Fruit fly (Drosophila melanogaster): ENCODE measurements around the gene nab.

nab gene

DNA sequence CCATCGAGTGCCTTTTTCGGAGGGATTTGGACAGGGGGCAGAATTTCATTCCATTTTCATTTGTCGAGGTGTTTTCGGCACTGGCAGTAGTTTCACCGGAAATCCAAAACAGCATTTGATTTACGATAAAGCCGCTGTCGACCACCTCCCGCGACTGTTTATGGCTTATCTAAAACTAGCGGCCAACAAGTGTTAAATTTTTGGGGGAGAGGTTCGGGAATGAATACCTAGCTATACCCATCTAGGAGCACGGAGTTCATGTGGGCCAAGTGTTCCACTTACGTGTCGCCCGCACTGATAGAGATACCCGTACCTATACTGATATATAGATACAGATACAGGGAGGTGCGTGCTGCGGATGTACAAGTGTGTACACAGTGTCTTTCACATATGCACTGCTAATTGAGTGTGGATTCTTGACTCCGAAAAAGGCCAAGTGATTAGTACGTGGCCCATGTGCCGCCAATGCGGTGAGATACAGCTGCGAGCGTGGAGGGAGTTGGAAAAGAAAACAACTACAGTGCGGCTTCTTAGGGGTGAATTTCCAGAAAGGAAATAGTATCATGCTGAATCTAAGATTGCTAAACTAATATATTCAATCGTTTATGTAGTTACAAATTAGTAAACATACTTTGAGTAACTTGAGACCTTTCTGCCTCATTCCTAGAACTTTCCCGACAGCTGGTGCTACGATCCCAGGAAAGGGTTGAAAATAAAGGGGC, 40.9 kb downstream of the nab start (continued):
- TF ChIP-seq CG1602 (GFP tag; optimal IDR thresholded peaks at IDR 0.05), result no peak
- TF ChIP-seq Bdp1 (GFP tag; optimal IDR thresholded peaks at IDR 0.05), result no peak
- TF ChIP-seq CG1024 (GFP tag; IDR thresholded peaks at IDR 0.05), result no peak
- peak; percentile 63 for TF ChIP-seq CG12769 (tag; optimal IDR thresholded peaks at IDR 0.05)
- peak in 1 of 2 experiments; percentile 76 for TF ChIP-seq Hr78 (GFP tag; optimal IDR thresholded peaks at IDR 0.05)
- TF ChIP-seq row (GFP tag; IDR thresholded peaks at IDR 0.05), result peak; percentile 30; the same call in 1 of the 3 replicates
- TF ChIP-seq sug (tag; optimal IDR thresholded peaks at IDR 0.05), result peak; percentile 72
- no peak for TF ChIP-seq B-H1 (GFP tag; IDR thresholded peaks at IDR 0.05)
- TF ChIP-seq exex (tag; optimal IDR thresholded peaks at IDR 0.05), result peak; percentile 49
- TF ChIP-seq grau (tag; optimal IDR thresholded peaks at IDR 0.05), result peak; percentile 82
- TF ChIP-seq phol (tag; optimal IDR thresholded peaks at IDR 0.05), result peak; percentile 21
- TF ChIP-seq Ets65A (GFP tag), result peak; percentile 32
- TF ChIP-seq mirr (GFP tag; optimal IDR thresholded peaks at IDR 0.05), result peak; percentile 71
- TF ChIP-seq ranshi (GFP tag; IDR thresholded peaks at IDR 0.05), result no peak
- no peak for TF ChIP-seq CG42726 (GFP tag; IDR thresholded peaks at IDR 0.05; ENCODE audit: partially characterized antibody)
- no peak for TF ChIP-seq fd64A (GFP tag; optimal IDR thresholded peaks at IDR 0.05)
- TF ChIP-seq CG11504 (tag; optimal IDR thresholded peaks at IDR 0.05), result peak; percentile 7
- no peak for TF ChIP-seq Ada2b (GFP tag; IDR thresholded peaks at IDR 0.05)
- TF ChIP-seq vvl (GFP tag; IDR thresholded peaks at IDR 0.05), result peak; percentile 39
- TF ChIP-seq Hey (tag; optimal IDR thresholded peaks at IDR 0.05), result peak; percentile 77
- TF ChIP-seq CG18599 (GFP tag; optimal IDR thresholded peaks at IDR 0.05), result peak; percentile 12
- no peak for TF ChIP-seq CG1529 (GFP tag; optimal IDR thresholded peaks at IDR 0.05)
- TF ChIP-seq sens-2 (GFP tag; IDR thresholded peaks at IDR 0.05), result no peak
- peak; percentile 88 for TF ChIP-seq grn (GFP tag; optimal IDR thresholded peaks at IDR 0.05)

dm6 chr3L:4118339-4118738, 42.4 kb downstream of the nab start:
- TF ChIP-seq CG15073 (GFP tag; optimal IDR thresholded peaks at IDR 0.05), result no peak
- TF ChIP-seq HLH4C (GFP tag; IDR thresholded peaks at IDR 0.05; ENCODE audit: partially characterized antibody), result no peak
- no peak for TF ChIP-seq Opbp (GFP tag; IDR thresholded peaks at IDR 0.05; ENCODE audit: partially characterized antibody)
- no peak for TF ChIP-seq D19B (GFP tag; optimal IDR thresholded peaks at IDR 0.05)
- no peak for TF ChIP-seq CG12391 (tag; optimal IDR thresholded peaks at IDR 0.05)
- peak; percentile 47 for TF ChIP-seq Blimp-1 (GFP tag; optimal IDR thresholded peaks at IDR 0.05)
- TF ChIP-seq Dfd (GFP tag; optimal IDR thresholded peaks at IDR 0.05), result no peak
- no peak for TF ChIP-seq CG6683 (GFP tag; optimal IDR thresholded peaks at IDR 0.05)
- 0 out of 2 replicates have a peak, but pooled peaks have one; percentile 11 for TF ChIP-seq CG32772 (GFP tag; IDR thresholded peaks at IDR 0.05)
- no peak for TF ChIP-seq nmo (GFP tag; optimal IDR thresholded peaks at IDR 0.05)
- TF ChIP-seq Stat92E (GFP tag; optimal IDR thresholded peaks at IDR 0.05), result peak in 1 of 3 experiments; percentile 3
- TF ChIP-seq sob (GFP tag; IDR thresholded peaks at IDR 0.05), result no peak

- TF ChIP-seq CG42726 (GFP tag; IDR thresholded peaks at IDR 0.05; ENCODE audit: partially characterized antibody), result no peak
- TF ChIP-seq CG6689 (GFP tag; IDR thresholded peaks at IDR 0.05), result no peak
- no peak for TF ChIP-seq YL-1 (GFP tag; optimal IDR thresholded peaks at IDR 0.05)
- TF ChIP-seq C15 (GFP tag; IDR thresholded peaks at IDR 0.05), result no peak
- 0 out of 4 replicates have a peak, but pooled peaks have one; percentile 59 for TF ChIP-seq chinmo (GFP tag; IDR thresholded peaks at IDR 0.05; ENCODE audit: partially characterized antibody)
- TF ChIP-seq CoRest (tag; optimal IDR thresholded peaks at IDR 0.05), result no peak
- no peak for TF ChIP-seq lbe (GFP tag; optimal IDR thresholded peaks at IDR 0.05)
- TF ChIP-seq CG14014 (GFP tag; IDR thresholded peaks at IDR 0.05), result no peak
- TF ChIP-seq Aef1 (GFP tag; IDR thresholded peaks at IDR 0.05), result no peak
- peak; percentile 16 for TF ChIP-seq abd-A (tag; optimal IDR thresholded peaks at IDR 0.05)
- no peak for TF ChIP-seq Ets97D (GFP tag; optimal IDR thresholded peaks at IDR 0.05)
- TF ChIP-seq CG17912 (GFP tag; optimal IDR thresholded peaks at IDR 0.05), result no peak
- TF ChIP-seq fru (optimal IDR thresholded peaks at IDR 0.05), result no peak
- no peak for TF ChIP-seq CG14667 (GFP tag; IDR thresholded peaks at IDR 0.05)
Observed at dm6 chr3L:4117493-4117892, 43.2 kb downstream of the nab start.

Measured in whole organism, embryonic.